Worm (Caenorhabditis elegans) whole organism, L4 larva: ENCODE results near the gene ZK355.8.
A peak's percentile ranks its signal among the peaks of the same experiment; 100 is the strongest.

Source experiments
- F37D6.2 ChIP-seq: sonication (generic microtip); optimal IDR thresholded peaks from 2 replicates; lab custom pipeline; 2016; ENCODE audit warnings: mild to moderate bottlenecking, missing genetic modification characterization, missing compliant biosample characterization
- F44E2.7 ChIP-seq: fragments of 200-800 bp; sonication (Bioruptor generic); IDR thresholded peaks from 2 replicates; pipeline ENCODE4 v2.1.2; 2022; ENCODE audit warnings: missing genetic modification characterization, missing compliant biosample characterization
- Y5F2A.4 ChIP-seq: fragments of 200-800 bp; sonication (Bioruptor generic); optimal IDR thresholded peaks from 2 replicates; lab custom pipeline; 2018; ENCODE audit warnings: mild to moderate bottlenecking, missing genetic modification characterization, missing compliant biosample characterization
- Y75B8A.6 ChIP-seq: fragments of 200-800 bp; sonication (Bioruptor generic); IDR thresholded peaks from 2 replicates; pipeline ENCODE4 v1.3.6; 2022; ENCODE audit warnings: missing genetic modification reagents, missing genetic modification characterization, missing compliant biosample characterization
- ceh-20 ChIP-seq: fragments of 200-800 bp; sonication (Bioruptor generic); IDR thresholded peaks from 2 replicates; pipeline ENCODE4 v1.3.6; 2022; ENCODE audit warnings: missing genetic modification reagents, missing genetic modification characterization, missing compliant biosample characterization
- ceh-28 ChIP-seq: fragments of 150-350 bp; optimal IDR thresholded peaks from 2 replicates; lab custom pipeline; 2014; ENCODE audit warnings: missing biosample characterization, missing genetic modification reagents, missing genetic modification characterization
- ceh-32 ChIP-seq: sonication (generic microtip); optimal IDR thresholded peaks from 2 replicates; lab custom pipeline; 2016; ENCODE audit warnings: mild to moderate bottlenecking, missing genetic modification characterization, missing compliant biosample characterization; ENCODE audit not compliant: poor library complexity
- ceh-62 ChIP-seq: sonication (generic microtip); optimal IDR thresholded peaks from 2 replicates; lab custom pipeline; 2017; ENCODE audit warnings: missing biosample characterization, missing genetic modification characterization
- daf-16 ChIP-seq, 3 experiments: sonication (generic microtip); optimal IDR thresholded peaks; 2 replicates each; lab custom pipeline; 2016 to 2017; ENCODE audit warnings: missing genetic modification characterization in 3 of 3, missing genetic modification reagents in 3 of 3, mild to moderate bottlenecking in 2 of 3, missing compliant biosample characterization in 2 of 3, missing biosample characterization in 1 of 3, moderate library complexity in 1 of 3
- daf-8 ChIP-seq: fragments of 200-800 bp; sonication (Bioruptor generic); IDR thresholded peaks from 2 replicates; pipeline ENCODE4 v1.3.6; 2022; ENCODE audit warnings: missing genetic modification characterization, missing compliant biosample characterization
- dmd-6 ChIP-seq: fragments of 200-800 bp; sonication (Bioruptor generic); IDR thresholded peaks from 2 replicates; pipeline ENCODE4 v1.3.6; 2022; ENCODE audit warnings: missing genetic modification reagents, missing genetic modification characterization, missing compliant biosample characterization
- dmd-8 ChIP-seq: fragments of 200-800 bp; sonication (Bioruptor generic); IDR thresholded peaks from 2 replicates; pipeline ENCODE4 v1.3.6; 2022; ENCODE audit warnings: missing genetic modification characterization, missing compliant biosample characterization
- dpl-1 ChIP-seq: fragments of 150-350 bp; optimal IDR thresholded peaks from 2 replicates; lab custom pipeline; 2014; ENCODE audit warnings: missing biosample characterization, missing genetic modification reagents, missing genetic modification characterization
- duxl-1 ChIP-seq: sonication (generic microtip); optimal IDR thresholded peaks from 2 replicates; lab custom pipeline; 2016; ENCODE audit warnings: mild to moderate bottlenecking, missing genetic modification characterization, moderate library complexity, missing compliant biosample characterization; ENCODE audit not compliant: poor library complexity
- hif-1 ChIP-seq, 2 experiments: sonication (generic microtip); optimal IDR thresholded peaks; 2 replicates each; lab custom pipeline; 2016 to 2017; ENCODE audit warnings: missing compliant biosample characterization in 2 of 2, missing genetic modification characterization in 2 of 2, missing genetic modification reagents in 2 of 2, missing genotype in 2 of 2, mild to moderate bottlenecking in 1 of 2
- hlh-11 ChIP-seq: fragments of 200-800 bp; sonication (Bioruptor generic); optimal IDR thresholded peaks from 2 replicates; lab custom pipeline; 2018; ENCODE audit warnings: mild to moderate bottlenecking, missing genetic modification characterization, missing compliant biosample characterization
- hmg-1.1 ChIP-seq: fragments of 200-800 bp; sonication (Bioruptor generic); IDR thresholded peaks from 2 replicates; pipeline ENCODE4 v1.3.6; 2022; ENCODE audit warnings: missing genetic modification reagents, missing genetic modification characterization, missing compliant biosample characterization
- jun-1 ChIP-seq: fragments of 150-350 bp; optimal IDR thresholded peaks from 2 replicates; lab custom pipeline; 2014; ENCODE audit warnings: missing biosample characterization, missing genetic modification reagents, missing genetic modification characterization
- lin-13 ChIP-seq: fragments of 150-350 bp; optimal IDR thresholded peaks from 2 replicates; lab custom pipeline; 2014; ENCODE audit warnings: missing biosample characterization, missing genetic modification reagents, missing genetic modification characterization
- lsy-2 ChIP-seq, 2 experiments: fragments of 150-350 bp in 1 of 2; sonication (generic microtip) in 1 of 2; optimal IDR thresholded peaks; 2 replicates each; lab custom pipeline; 2014 to 2017; ENCODE audit warnings: missing biosample characterization in 2 of 2, missing genetic modification characterization in 2 of 2
- mdl-1 ChIP-seq, 2 experiments: fragments of 150-350 bp in 1 of 2; sonication (generic microtip) in 1 of 2; optimal IDR thresholded peaks; 2 replicates each; lab custom pipeline; 2014 to 2017; ENCODE audit warnings: missing biosample characterization in 2 of 2, missing genetic modification characterization in 2 of 2
- mes-2 ChIP-seq: sonication (generic microtip); optimal IDR thresholded peaks from 2 replicates; lab custom pipeline; 2016; ENCODE audit warnings: missing genotype, mild to moderate bottlenecking, missing genetic modification characterization, missing compliant biosample characterization; ENCODE audit not compliant: poor library complexity, severe bottlenecking
- mxl-2 ChIP-seq: fragments of 200-800 bp; sonication (Bioruptor generic); conservative IDR thresholded peaks from 2 replicates; pipeline ENCODE4 v1.3.6; 2022; ENCODE audit warnings: missing genetic modification reagents, missing genetic modification characterization, missing compliant biosample characterization
- nhr-10 ChIP-seq: fragments of 150-350 bp; optimal IDR thresholded peaks from 2 replicates; lab custom pipeline; 2014; ENCODE audit warnings: missing biosample characterization, missing genetic modification characterization
- nhr-28 ChIP-seq: fragments of 150-350 bp; optimal IDR thresholded peaks from 2 replicates; lab custom pipeline; 2014; ENCODE audit warnings: missing biosample characterization, missing genetic modification characterization
- nhr-41 ChIP-seq: fragments of 200-800 bp; sonication (Bioruptor generic); IDR thresholded peaks from 2 replicates; pipeline ENCODE4 v1.3.6; 2022; ENCODE audit warnings: missing genetic modification reagents, missing genetic modification characterization, missing compliant biosample characterization
- nhr-77 ChIP-seq: fragments of 150-350 bp; optimal IDR thresholded peaks from 2 replicates; lab custom pipeline; 2014; ENCODE audit warnings: missing biosample characterization, missing genetic modification characterization
- php-3 ChIP-seq: fragments of 200-800 bp; sonication (Bioruptor generic); IDR thresholded peaks from 2 replicates; pipeline ENCODE4 v1.3.6; 2022; ENCODE audit warnings: missing genetic modification reagents, missing genetic modification characterization, missing compliant biosample characterization
- pqm-1 ChIP-seq: sonication (generic microtip); optimal IDR thresholded peaks from 2 replicates; lab custom pipeline; 2017; ENCODE audit warnings: missing biosample characterization, missing genetic modification characterization
- set-16 ChIP-seq: fragments of 200-800 bp; sonication (Bioruptor generic); IDR thresholded peaks from 2 replicates; pipeline ENCODE4 v1.3.6; 2022; ENCODE audit warnings: missing genetic modification reagents, missing genetic modification characterization, missing compliant biosample characterization
- spr-1 ChIP-seq: sonication (generic microtip); optimal IDR thresholded peaks from 2 replicates; lab custom pipeline; 2016; ENCODE audit warnings: mild to moderate bottlenecking, missing genetic modification characterization, missing compliant biosample characterization
- tra-1 ChIP-seq: fragments of 200-800 bp; sonication (Bioruptor generic); IDR thresholded peaks from 2 replicates; pipeline ENCODE4 v1.3.6; 2022; ENCODE audit warnings: missing genetic modification reagents, missing genetic modification characterization, missing compliant biosample characterization
- vab-7 ChIP-seq: fragments of 200-800 bp; sonication (Bioruptor generic); IDR thresholded peaks from 2 replicates; pipeline ENCODE4 v1.3.6; 2022; ENCODE audit warnings: missing genetic modification reagents, missing genetic modification characterization, missing compliant biosample characterization
- zag-1 ChIP-seq: fragments of 150-350 bp; optimal IDR thresholded peaks from 2 replicates; lab custom pipeline; 2014; ENCODE audit warnings: missing biosample characterization, missing genetic modification characterization
- zfp-2 ChIP-seq: sonication (generic microtip); optimal IDR thresholded peaks from 2 replicates; lab custom pipeline; 2016; ENCODE audit warnings: mild to moderate bottlenecking, missing genetic modification characterization, missing compliant biosample characterization
- zip-11 ChIP-seq: fragments of 200-800 bp; sonication (Bioruptor generic); IDR thresholded peaks from 2 replicates; pipeline ENCODE4 v1.3.6; 2022; ENCODE audit warnings: missing genetic modification characterization, missing compliant biosample characterization

Gene ZK355.8

DNA sequence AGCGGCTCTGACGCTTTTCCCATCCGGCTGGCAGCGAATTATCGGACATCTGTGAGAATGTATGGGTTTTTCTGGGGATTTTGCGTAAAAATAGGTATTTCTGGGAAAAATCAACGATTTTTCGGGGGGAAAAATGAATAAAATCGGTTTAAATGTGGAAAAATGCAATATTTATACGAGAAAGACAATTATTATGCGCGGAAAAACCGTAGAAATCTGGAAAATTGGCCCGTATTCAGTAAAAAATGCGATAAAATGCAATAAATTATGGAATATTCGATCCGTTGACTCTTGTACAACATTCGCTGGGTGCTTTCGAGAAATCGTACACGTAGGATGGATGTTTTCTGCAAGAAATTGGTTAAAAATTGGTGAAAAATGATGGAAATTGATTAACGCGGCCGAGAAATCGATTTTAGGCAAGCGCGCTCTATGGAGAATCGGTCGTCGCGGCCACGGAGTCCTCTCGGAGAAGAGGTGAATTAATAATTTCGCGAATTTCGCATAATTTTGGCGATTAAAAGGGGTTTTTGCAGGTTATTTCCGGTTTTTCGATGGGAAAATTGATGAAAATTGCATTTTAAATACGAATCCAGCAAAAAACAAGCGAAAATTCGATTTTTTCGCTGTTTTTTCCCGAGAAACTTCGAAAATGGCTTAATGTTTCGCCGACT, 38.5 kb upstream of the ZK355.8 start, which contains the start of gene pinn-1 (continued):
- peak in 1 of 2 experiments; percentile 36 for TF ChIP-seq daf-16 (GFP tag; optimal IDR thresholded peaks at IDR 0.05; lab: Kevin White, UChicago)
- TF ChIP-seq daf-16 (tag; optimal IDR thresholded peaks at IDR 0.05; lab: Kevin White, UChicago), result no peak
- TF ChIP-seq lin-13 (GFP tag; lab: Kevin White, UChicago), result peak; percentile 83
- TF ChIP-seq ceh-62 (tag; lab: Kevin White, UChicago), result no peak
- TF ChIP-seq spr-1, result peak; percentile 64
- TF ChIP-seq nhr-41, result no peak
- peak; percentile 53 for TF ChIP-seq nhr-77 (tag; lab: Kevin White, UChicago)
- no peak for TF ChIP-seq zip-11 (GFP tag; lab: Robert Waterston, UW)
- no peak for TF ChIP-seq zag-1 (tag; lab: Kevin White, UChicago)
- TF ChIP-seq lsy-2 (tag; optimal IDR thresholded peaks at IDR 0.05; lab: Kevin White, UChicago), result peak; percentile 59 to 89
- peak; percentile 44 for TF ChIP-seq nhr-28
- TF ChIP-seq duxl-1 (tag; lab: Kevin White, UChicago), result peak; percentile 87
- no peak for TF ChIP-seq nhr-10 (tag; lab: Kevin White, UChicago)
- peak; percentile 91 for TF ChIP-seq ceh-20
- TF ChIP-seq jun-1 (tag; lab: Kevin White, UChicago), result peak; percentile 68
- TF ChIP-seq, all 104 proteins: peak for 63

DNA sequence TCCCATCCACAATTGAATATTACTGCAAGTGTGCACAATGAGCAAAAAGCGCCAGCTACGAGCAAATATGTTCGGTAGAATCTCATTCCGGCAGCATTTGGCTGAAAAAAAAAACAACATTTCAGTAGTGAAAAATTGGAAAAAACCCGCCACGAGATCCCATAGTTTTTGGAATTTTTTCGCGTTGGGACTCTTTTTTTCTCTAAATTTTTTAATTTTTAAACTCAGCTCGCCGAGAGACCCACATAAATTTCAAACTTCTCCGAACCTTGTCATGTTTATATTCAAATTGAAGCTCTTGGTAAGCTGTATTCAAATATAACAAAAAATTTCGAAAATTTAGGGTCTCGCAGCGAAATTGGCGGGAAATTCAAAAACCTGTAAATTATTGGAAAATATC, 33.3 kb upstream of the ZK355.8 start, which contains the start of gene sqv-2:
Gene sqv-2 (minus strand): TSS at position 101 of the 400 bp plus-strand sequence.
- TF ChIP-seq daf-8 (GFP tag; lab: Robert Waterston, UW) (no peak), hlh-11 (tag; lab: Kevin White, UChicago) (no peak), Y5F2A.4 (GFP tag; lab: Kevin White, UChicago) (no peak), lin-13 (GFP tag; lab: Kevin White, UChicago) (no peak), zag-1 (tag; lab: Kevin White, UChicago) (no peak), nhr-41 (no peak), vab-7 (GFP tag; lab: Robert Waterston, UW) (no peak), F44E2.7 (GFP tag; lab: Robert Waterston, UW) (no peak)

DNA sequence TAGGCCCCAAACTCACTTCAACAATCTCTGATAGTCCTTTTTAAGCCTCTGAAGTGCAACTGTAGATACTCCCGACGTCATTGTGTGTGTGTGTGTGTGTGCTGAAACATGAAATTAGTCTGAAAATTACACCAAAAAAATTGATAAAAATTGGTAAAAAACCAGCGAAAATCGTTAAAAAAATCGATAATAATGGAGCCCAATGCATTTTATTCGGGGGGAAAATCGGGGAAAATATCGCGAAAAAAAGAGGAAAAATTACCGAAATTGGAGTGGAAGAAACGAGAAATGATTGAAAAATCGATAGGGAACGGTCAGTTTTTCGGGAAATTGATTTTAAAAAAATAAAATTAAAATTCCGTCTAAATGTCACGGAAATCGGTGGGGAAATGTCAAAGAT, 27.4 kb upstream of the ZK355.8 start, which contains the start of gene ubc-26:
Gene ubc-26 (minus strand): TSS at position 101 of the 400 bp plus-strand sequence.
- TF ChIP-seq hmg-1.1, result no peak
- no peak for TF ChIP-seq ceh-62 (tag; lab: Kevin White, UChicago)
- TF ChIP-seq daf-8 (GFP tag; lab: Robert Waterston, UW), result no peak
- TF ChIP-seq set-16 (GFP tag; lab: Robert Waterston, UW), result no peak
- no peak for TF ChIP-seq Y75B8A.6
- TF ChIP-seq zfp-2 (tag; lab: Kevin White, UChicago), result no peak
- TF ChIP-seq nhr-77 (tag; lab: Kevin White, UChicago), result no peak
- no peak for TF ChIP-seq mes-2
- TF ChIP-seq php-3, result no peak
- TF ChIP-seq dmd-8 (GFP tag; lab: Robert Waterston, UW), result no peak
- TF ChIP-seq pqm-1 (tag; lab: Kevin White, UChicago), result no peak
- TF ChIP-seq mxl-2 (GFP tag; lab: Robert Waterston, UW), result no peak
- TF ChIP-seq F44E2.7 (GFP tag; lab: Robert Waterston, UW), result no peak
- no peak for TF ChIP-seq zag-1 (tag; lab: Kevin White, UChicago)
- no peak for TF ChIP-seq hif-1 (tag; optimal IDR thresholded peaks at IDR 0.05; lab: Kevin White, UChicago)

DNA sequence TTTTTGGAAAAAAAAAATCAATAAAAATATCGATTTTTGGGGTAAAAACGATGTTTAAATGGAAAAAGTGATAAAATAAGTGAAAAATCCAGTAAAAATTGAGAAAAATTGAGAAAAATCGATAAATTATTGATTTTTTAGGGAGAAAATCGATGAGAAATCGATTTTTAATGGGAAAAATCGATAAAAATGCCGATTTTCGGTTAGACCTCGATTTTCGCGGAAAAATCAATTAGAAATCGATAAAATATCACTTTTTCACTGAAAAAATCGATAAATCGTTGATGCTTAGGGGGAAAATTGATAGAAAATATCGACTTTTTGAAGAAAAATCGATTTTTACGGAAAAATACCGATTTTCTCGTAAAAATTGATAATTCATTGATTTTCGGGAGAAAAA, 26.4 kb upstream of the ZK355.8 start:
- TF ChIP-seq dpl-1 (GFP tag; lab: Kevin White, UChicago) (no peak), ceh-32 (tag; lab: Kevin White, UChicago) (no peak), ceh-28 (tag; lab: Kevin White, UChicago) (peak; percentile 92), mdl-1 (tag; optimal IDR thresholded peaks at IDR 0.05; lab: Kevin White, UChicago) (no peak), dmd-6 (GFP tag; lab: Robert Waterston, UW) (no peak), F37D6.2 (no peak), tra-1 (GFP tag; lab: Robert Waterston, UW) (no peak)
